Fruit fly (Drosophila melanogaster) whole organism, adult: ENCODE measurements around the gene roq.

Source experiments
- CG11617 ChIP-seq: fragments of 200-800 bp; sonication (Bioruptor generic); optimal IDR thresholded peaks from 2 replicates; lab custom pipeline; 2017; ENCODE audit warnings: mild to moderate bottlenecking, missing biosample characterization, missing genetic modification reagents, missing genetic modification characterization
- CG12768 ChIP-seq: fragments of 200-800 bp; sonication (Bioruptor generic); optimal IDR thresholded peaks from 2 replicates; lab custom pipeline; 2017; ENCODE audit warnings: missing biosample characterization, missing genetic modification characterization, mild to moderate bottlenecking, moderate library complexity, missing genetic modification reagents
- CG14711 ChIP-seq: fragments of 200-800 bp; sonication (Bioruptor generic); optimal IDR thresholded peaks from 2 replicates; lab custom pipeline; 2018; ENCODE audit warnings: missing biosample characterization, mild to moderate bottlenecking, missing genetic modification characterization, moderate library complexity
- CG1620 ChIP-seq: fragments of 200-800 bp; sonication (Bioruptor generic); optimal IDR thresholded peaks from 2 replicates; lab custom pipeline; 2016; ENCODE audit warnings: missing biosample characterization, missing genetic modification characterization
- CG33017 ChIP-seq: fragments of 200-800 bp; sonication (Bioruptor generic); optimal IDR thresholded peaks from 2 replicates; lab custom pipeline; 2018; ENCODE audit warnings: missing biosample characterization, mild to moderate bottlenecking, missing genetic modification characterization, moderate library complexity
- CG5204 ChIP-seq: fragments of 200-800 bp; sonication (Bioruptor generic); optimal IDR thresholded peaks from 2 replicates; lab custom pipeline; 2016; ENCODE audit warnings: missing biosample characterization, missing genetic modification characterization
- CG7045 ChIP-seq: fragments of 200-800 bp; sonication (Bioruptor generic); optimal IDR thresholded peaks from 2 replicates; lab custom pipeline; 2017; ENCODE audit warnings: missing biosample characterization, mild to moderate bottlenecking, missing genetic modification characterization
- CG7101 ChIP-seq: fragments of 200-800 bp; sonication (Bioruptor generic); optimal IDR thresholded peaks from 2 replicates; lab custom pipeline; 2018; ENCODE audit warnings: missing biosample characterization, mild to moderate bottlenecking, missing genetic modification characterization, moderate library complexity
- Clk ChIP-seq: fragments of 200-800 bp; sonication (Bioruptor generic); optimal IDR thresholded peaks from 2 replicates; lab custom pipeline; 2017; ENCODE audit warnings: missing biosample characterization, missing genetic modification characterization
- Crg-1 ChIP-seq: fragments of 200-800 bp; sonication (Bioruptor generic); optimal IDR thresholded peaks from 2 replicates; lab custom pipeline; 2016; ENCODE audit warnings: missing biosample characterization, missing genetic modification characterization
- Hr96 ChIP-seq: fragments of 200-800 bp; sonication (Bioruptor generic); optimal IDR thresholded peaks from 2 replicates; lab custom pipeline; 2016; ENCODE audit warnings: missing biosample characterization, missing genetic modification characterization
- Mnt ChIP-seq: fragments of 200-800 bp; sonication (Bioruptor generic); optimal IDR thresholded peaks from 2 replicates; lab custom pipeline; 2016; ENCODE audit warnings: missing biosample characterization, mild to moderate bottlenecking, missing genetic modification characterization
- bab1 ChIP-seq: fragments of 200-800 bp; sonication (Bioruptor generic); optimal IDR thresholded peaks from 3 replicates; lab custom pipeline; 2019; ENCODE audit warnings: missing biosample characterization, mild to moderate bottlenecking, missing genetic modification characterization, moderate library complexity
- cic ChIP-seq: fragments of 200-800 bp; sonication (Bioruptor generic); optimal IDR thresholded peaks from 2 replicates; lab custom pipeline; 2017; ENCODE audit warnings: missing biosample characterization, mild to moderate bottlenecking, missing genetic modification characterization, moderate library complexity
- cnc ChIP-seq, 2 experiments: fragments of >200 bp; optimal IDR thresholded peaks; 2 replicates each; lab custom pipeline; 2017
- kay ChIP-seq: fragments of 200-800 bp; sonication (Bioruptor generic); peaks from one replicate; lab custom pipeline; 2016; ENCODE audit warnings: missing biosample characterization, missing genetic modification characterization, borderline replicate concordance
- ovo ChIP-seq: fragments of 200-800 bp; sonication (Bioruptor generic); optimal IDR thresholded peaks from 2 replicates; lab custom pipeline; 2016; ENCODE audit warnings: missing biosample characterization, missing genetic modification characterization
- pad ChIP-seq: fragments of 200-800 bp; sonication (Bioruptor generic); optimal IDR thresholded peaks from 3 replicates; lab custom pipeline; 2017; ENCODE audit warnings: missing biosample characterization, missing genetic modification characterization, mild to moderate bottlenecking, moderate library complexity, missing genetic modification reagents
- tj ChIP-seq: fragments of 200-800 bp; sonication (Bioruptor generic); optimal IDR thresholded peaks from 3 replicates; lab custom pipeline; 2017; ENCODE audit warnings: missing biosample characterization, mild to moderate bottlenecking, missing genetic modification characterization, moderate library complexity
- toe ChIP-seq: fragments of 200-800 bp; sonication (Bioruptor generic); optimal IDR thresholded peaks from 2 replicates; lab custom pipeline; 2016; ENCODE audit warnings: missing biosample characterization, missing genetic modification characterization

The roq gene

DNA sequence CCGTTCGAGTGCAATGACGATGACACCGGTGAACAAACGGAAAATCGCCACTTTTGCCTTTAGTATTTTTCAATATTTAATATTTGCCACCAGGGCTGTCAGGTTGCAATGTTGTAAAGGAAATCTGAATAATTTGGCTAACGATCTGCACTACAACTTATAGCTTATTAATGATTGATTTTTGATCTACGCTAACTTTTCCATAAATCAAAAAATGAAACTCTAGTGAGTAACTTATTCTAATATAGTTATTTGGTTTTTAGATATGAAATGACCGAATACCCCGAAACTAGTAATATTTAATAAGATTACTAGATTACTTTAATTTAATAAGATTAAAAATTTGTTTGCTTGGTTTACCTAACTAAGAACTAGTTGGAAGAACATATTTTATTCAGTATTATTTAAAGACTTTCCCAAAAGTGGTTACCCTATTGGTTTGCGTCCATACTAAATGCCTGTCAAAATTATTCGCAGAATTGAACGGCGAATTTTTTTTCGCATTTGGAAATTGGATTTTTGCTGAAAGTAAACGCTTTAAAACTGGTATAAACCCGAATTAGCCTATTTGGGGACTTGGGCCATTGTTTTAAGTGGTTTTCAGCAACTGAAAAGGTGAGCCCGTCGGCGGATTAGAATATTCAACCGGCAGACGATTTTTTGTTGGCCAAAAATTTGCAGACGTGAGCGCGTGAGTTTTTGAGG, 7.7 kb upstream of the roq start, which contains the start of the genes Agpat3 and RAF2:
Gene Agpat3, minus strand, starts transcription at position 78 of the 705 bp plus-strand sequence.
Gene RAF2, plus strand, starts transcription at position 448 of the 705 bp plus-strand sequence.
- TF ChIP-seq CG7045 (GFP tag; lab: Kevin White, UChicago) (no peak), cnc (optimal IDR thresholded peaks at IDR 0.05; lab: Kevin White, UChicago) (no peak), Hr96 (GFP tag; lab: Kevin White, UChicago) (peak; percentile 5), pad (GFP tag; lab: Kevin White, UChicago) (no peak), bab1 (GFP tag; lab: Kevin White, UChicago) (no peak), ovo (no peak), CG7101 (tag; lab: Kevin White, UChicago) (peak; percentile 7), cic (GFP tag; lab: Kevin White, UChicago) (no peak), toe (GFP tag; lab: Kevin White, UChicago) (peak; percentile 60), tj (GFP tag; lab: Kevin White, UChicago) (no peak), CG11617 (GFP tag; lab: Kevin White, UChicago) (peak; percentile 27), kay (GFP tag; lab: Kevin White, UChicago) (no peak), CG14711 (tag; lab: Kevin White, UChicago) (peak; percentile 86), CG5204 (GFP tag; lab: Kevin White, UChicago) (no peak), Mnt (GFP tag; lab: Kevin White, UChicago) (no peak)

DNA sequence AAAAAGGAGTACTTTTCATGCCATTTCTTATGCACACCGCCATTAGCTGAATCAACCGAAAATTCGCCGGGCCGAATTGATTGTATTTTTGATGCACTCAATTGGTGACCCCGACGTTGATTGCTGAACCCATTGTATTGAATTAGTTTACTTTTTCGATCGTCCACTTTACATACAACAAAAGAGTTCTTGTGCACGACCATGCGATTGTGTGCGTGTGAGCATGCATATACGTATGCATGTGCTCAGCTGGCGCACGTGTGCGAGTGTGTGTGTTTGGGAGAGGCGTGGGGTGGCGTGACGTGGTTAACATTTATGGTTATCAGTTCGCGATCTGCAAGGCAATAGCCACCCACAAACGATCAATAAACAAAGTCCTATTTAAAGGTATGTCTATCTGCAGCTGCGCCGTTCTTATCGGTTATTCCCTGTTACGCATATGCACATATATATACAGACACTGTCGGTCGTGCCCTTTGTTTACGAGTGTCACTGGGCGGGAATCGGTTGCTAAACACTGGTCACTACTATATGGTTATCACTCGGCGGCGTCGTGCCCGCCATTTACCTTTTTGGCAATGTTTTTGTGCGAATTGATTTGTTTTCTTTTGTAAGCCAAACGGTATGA, 7.0 kb upstream of the roq start:
- TF ChIP-seq Hr96 (GFP tag; lab: Kevin White, UChicago) (no peak), CG1620 (GFP tag; lab: Kevin White, UChicago) (peak; percentile 3), CG7045 (GFP tag; lab: Kevin White, UChicago) (peak; percentile 50), cnc (optimal IDR thresholded peaks at IDR 0.05; lab: Kevin White, UChicago) (no peak), Crg-1 (GFP tag; lab: Kevin White, UChicago) (no peak), pad (GFP tag; lab: Kevin White, UChicago) (peak; percentile 45), CG33017 (tag; lab: Kevin White, UChicago) (peak; percentile 27), CG14711 (tag; lab: Kevin White, UChicago) (no peak), cic (GFP tag; lab: Kevin White, UChicago) (peak; percentile 93), tj (GFP tag; lab: Kevin White, UChicago) (peak; percentile 24), CG5204 (GFP tag; lab: Kevin White, UChicago) (no peak), CG12768 (peak; percentile 54), bab1 (GFP tag; lab: Kevin White, UChicago) (peak; percentile 86), ovo (no peak), kay (GFP tag; lab: Kevin White, UChicago) (peak; percentile 89), Clk (GFP tag; lab: Kevin White, UChicago) (no peak), CG7101 (tag; lab: Kevin White, UChicago) (peak; percentile 42), toe (GFP tag; lab: Kevin White, UChicago) (no peak), Mnt (GFP tag; lab: Kevin White, UChicago) (peak; percentile 96), CG11617 (GFP tag; lab: Kevin White, UChicago) (no peak)

DNA sequence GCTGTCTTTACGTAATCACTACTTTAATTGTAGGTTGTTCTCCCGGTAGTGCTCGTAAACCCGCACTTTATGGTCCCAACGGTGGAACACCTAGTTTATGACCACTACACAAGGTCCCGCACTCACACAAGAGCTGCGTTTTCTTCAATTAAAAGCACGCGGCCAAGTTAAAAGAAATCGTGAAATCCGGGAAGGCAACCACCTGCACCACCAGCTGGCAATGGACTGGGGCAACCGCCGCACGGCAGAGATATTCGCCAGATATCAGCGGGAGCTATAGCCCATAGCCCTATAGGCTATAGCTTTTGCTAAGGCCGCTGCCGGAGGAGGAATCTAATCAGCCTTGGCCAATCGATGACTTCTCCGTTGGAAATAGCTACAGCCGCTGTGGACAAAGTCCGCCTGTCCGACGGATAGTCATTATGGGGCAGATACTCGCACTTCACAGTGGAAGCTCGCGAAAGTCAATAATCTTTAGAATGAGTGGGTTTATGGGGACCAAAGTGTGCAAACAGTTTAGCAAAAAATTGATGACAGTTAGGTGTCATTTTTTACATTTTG, 5.9 kb upstream of the roq start:
- TF ChIP-seq kay (GFP tag; lab: Kevin White, UChicago) (peak; percentile 70), toe (GFP tag; lab: Kevin White, UChicago) (no peak), CG12768 (peak; percentile 39), Mnt (GFP tag; lab: Kevin White, UChicago) (peak; percentile 59), CG7045 (GFP tag; lab: Kevin White, UChicago) (no peak), cic (GFP tag; lab: Kevin White, UChicago) (peak; percentile 84), Hr96 (GFP tag; lab: Kevin White, UChicago) (peak; percentile 27), ovo (no peak)

DNA sequence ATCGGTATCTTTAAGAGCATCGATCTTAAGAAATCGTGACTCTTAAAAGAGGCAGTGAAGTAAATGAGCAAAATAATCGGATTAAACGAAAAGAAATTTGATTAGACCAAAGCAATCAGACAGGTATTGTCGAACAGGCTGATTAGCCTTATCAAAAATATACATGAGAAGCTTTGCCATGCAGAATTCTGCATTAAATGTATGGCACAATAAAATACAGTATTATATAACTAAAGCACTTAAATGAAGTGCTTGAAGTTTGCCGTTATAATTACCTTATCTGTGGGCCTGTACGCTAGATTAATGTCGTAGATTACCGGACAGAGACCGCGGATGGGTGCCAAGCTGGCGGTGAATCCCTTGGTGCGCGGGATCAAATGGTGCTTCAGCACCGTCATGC, 4.7 kb upstream of the roq start:
- TF ChIP-seq Hr96 (GFP tag; lab: Kevin White, UChicago) = no peak
- TF ChIP-seq ovo = peak; percentile 44
- TF ChIP-seq kay (GFP tag; lab: Kevin White, UChicago) = peak; percentile 50

DNA sequence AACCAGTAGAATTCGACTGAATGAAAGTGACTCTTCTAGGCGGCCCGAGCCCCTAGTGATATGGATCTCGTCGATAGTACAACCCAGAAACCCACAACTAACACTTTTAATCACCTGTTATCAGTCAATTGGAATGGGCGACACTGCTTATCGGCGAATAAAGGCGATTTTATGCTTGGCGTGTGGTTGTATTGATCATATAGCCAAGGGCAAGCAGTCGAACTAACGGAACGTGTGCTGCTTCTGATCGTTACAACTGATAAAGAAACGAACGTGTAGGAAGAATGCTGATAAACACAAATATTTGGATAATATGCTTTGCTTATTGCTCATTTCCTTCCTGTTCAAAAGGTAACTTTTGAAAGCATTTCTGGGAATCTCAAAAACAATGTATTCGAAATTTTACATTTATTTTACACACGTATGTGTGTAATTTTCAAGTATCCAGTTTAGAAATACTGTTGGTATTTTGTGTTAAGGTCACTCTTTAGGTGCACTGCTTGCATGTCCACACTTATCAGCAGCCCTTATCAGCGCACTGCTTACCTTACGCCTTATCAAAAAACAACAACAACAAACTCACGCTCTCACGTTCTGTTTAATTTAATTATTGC, 2.9 kb upstream of the roq start, which contains the start of gene Agpat4:
Gene Agpat4, minus strand, starts transcription at position 387 of the 614 bp plus-strand sequence.
- no peak for TF ChIP-seq tj (GFP tag; lab: Kevin White, UChicago)
- TF ChIP-seq CG12768 = no peak
- peak; percentile 77 for TF ChIP-seq ovo
- no peak for TF ChIP-seq cnc (optimal IDR thresholded peaks at IDR 0.05; lab: Kevin White, UChicago)
- no peak for TF ChIP-seq CG1620 (GFP tag; lab: Kevin White, UChicago)
- no peak for TF ChIP-seq toe (GFP tag; lab: Kevin White, UChicago)
- no peak for TF ChIP-seq CG14711 (tag; lab: Kevin White, UChicago)
- peak; percentile 91 for TF ChIP-seq cic (GFP tag; lab: Kevin White, UChicago)
- no peak for TF ChIP-seq CG11617 (GFP tag; lab: Kevin White, UChicago)
- peak; percentile 3 for TF ChIP-seq Mnt (GFP tag; lab: Kevin White, UChicago)
- TF ChIP-seq Crg-1 (GFP tag; lab: Kevin White, UChicago) = no peak
- TF ChIP-seq bab1 (GFP tag; lab: Kevin White, UChicago) = no peak
